Worm (Caenorhabditis elegans): ENCODE measurements around the gene nhr-235.

DNA sequence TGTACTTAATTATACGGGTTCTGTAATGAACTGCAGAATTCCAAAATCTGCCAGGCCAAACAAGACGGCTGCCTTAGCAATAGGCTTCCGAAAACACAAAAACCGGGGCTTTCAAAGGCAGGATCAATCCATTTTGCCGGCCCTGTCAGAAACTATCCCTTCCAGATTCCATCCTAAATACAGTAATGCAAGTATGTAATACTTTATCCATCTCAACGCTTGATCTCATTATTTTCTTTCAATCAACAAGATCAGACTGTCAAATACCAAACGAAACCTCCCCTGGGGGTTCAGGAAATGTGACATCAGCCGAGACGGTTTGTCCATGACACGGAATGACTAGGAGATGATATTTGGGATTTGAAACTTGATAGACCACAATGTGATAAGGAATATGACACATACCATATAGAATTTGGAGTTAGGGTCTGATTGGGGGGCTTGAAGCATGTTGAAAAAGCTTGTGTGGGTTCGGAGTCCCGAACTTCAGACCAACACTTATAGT lies 14.3 kb upstream of the nhr-235 start:
- TF ChIP-seq unc-62 (GFP tag; optimal IDR thresholded peaks at IDR 0.05 in 1 of 2) (peak in 1 of 2 experiments; percentile 96), unc-62 (tag; optimal IDR thresholded peaks at IDR 0.05) (no peak), ces-1 (GFP tag; optimal IDR thresholded peaks at IDR 0.05) (no peak), lim-7 (GFP tag; IDR thresholded peaks at IDR 0.05) (no peak), tag-97 (GFP tag; IDR thresholded peaks at IDR 0.05) (no peak), madf-9 (GFP tag; conservative IDR thresholded peaks at IDR 0.05) (no peak)

All from whole organism, L4 larva.